Fruit fly (Drosophila melanogaster) whole organism, embryonic: ENCODE measurements around the gene Ufd4.
A peak's percentile ranks its signal among the peaks of the same experiment; 100 is the strongest.

Source experiments
- Abd-B ChIP-seq: fragments of 200-800 bp; sonication (Bioruptor generic); optimal IDR thresholded peaks from 2 replicates; lab custom pipeline; 2018; ENCODE audit warnings: missing biosample characterization, mild to moderate bottlenecking, missing genetic modification characterization, moderate library complexity
- Atf-2 ChIP-seq: fragments of 200-800 bp; sonication (Bioruptor generic); optimal IDR thresholded peaks from 2 replicates; lab custom pipeline; 2016; ENCODE audit warnings: missing biosample characterization, missing genetic modification characterization
- Atf6 ChIP-seq: fragments of 200-800 bp; sonication (Bioruptor generic); IDR thresholded peaks from 2 replicates; pipeline ENCODE4 v1.3.6; 2022; ENCODE audit warnings: missing biosample characterization, missing genetic modification characterization
- Bteb2 ChIP-seq: fragments of 200-800 bp; sonication (Bioruptor generic); optimal IDR thresholded peaks from 2 replicates; lab custom pipeline; 2016; ENCODE audit warnings: missing biosample characterization, missing genetic modification characterization
- CG11085 ChIP-seq: fragments of 200-800 bp; sonication (Bioruptor generic); IDR thresholded peaks from 2 replicates; pipeline ENCODE4 v1.3.6; 2022; ENCODE audit warnings: missing biosample characterization, missing genetic modification characterization
- CG11456 ChIP-seq: fragments of 200-800 bp; sonication (Bioruptor generic); IDR thresholded peaks from 3 replicates; pipeline ENCODE4 v1.3.6; 2022; ENCODE audit warnings: missing biosample characterization, missing genetic modification characterization
- CG11560 ChIP-seq: fragments of 200-800 bp; sonication (Bioruptor generic); IDR thresholded peaks from 3 replicates; pipeline ENCODE4 v1.3.6; 2022; ENCODE audit warnings: missing biosample characterization, missing genetic modification characterization
- CG12299 ChIP-seq: fragments of 200-800 bp; sonication (Bioruptor generic); optimal IDR thresholded peaks from 2 replicates; lab custom pipeline; 2018; ENCODE audit warnings: missing biosample characterization, mild to moderate bottlenecking, missing genetic modification characterization
- CG1529 ChIP-seq: fragments of 200-800 bp; sonication (Bioruptor generic); optimal IDR thresholded peaks from 3 replicates; lab custom pipeline; 2018; ENCODE audit warnings: missing biosample characterization, missing genetic modification characterization
- CG16813 ChIP-seq: fragments of 200-800 bp; sonication (Bioruptor generic); IDR thresholded peaks from 3 replicates; pipeline ENCODE4 v1.3.6; 2022; ENCODE audit warnings: missing biosample characterization, missing genetic modification characterization; ENCODE audit not compliant: partially characterized antibody
- CG16863 ChIP-seq: fragments of 200-800 bp; sonication (Bioruptor generic); optimal IDR thresholded peaks from 3 replicates; lab custom pipeline; 2016; ENCODE audit warnings: missing biosample characterization, missing genetic modification characterization
- CG17912 ChIP-seq: fragments of 200-800 bp; sonication (Bioruptor generic); optimal IDR thresholded peaks from 2 replicates; lab custom pipeline; 2018; ENCODE audit warnings: missing biosample characterization, mild to moderate bottlenecking, missing genetic modification characterization
- CG1792 ChIP-seq: fragments of 200-800 bp; sonication (Bioruptor generic); optimal IDR thresholded peaks from 2 replicates; lab custom pipeline; 2016; ENCODE audit warnings: missing biosample characterization, missing genetic modification characterization
- CG18764 ChIP-seq: fragments of 200-800 bp; sonication (Bioruptor generic); optimal IDR thresholded peaks from 3 replicates; lab custom pipeline; 2016; ENCODE audit warnings: missing biosample characterization, missing genetic modification characterization
- CG2129 ChIP-seq: fragments of 200-800 bp; sonication (Bioruptor generic); IDR thresholded peaks from 2 replicates; pipeline ENCODE4 v1.3.6; 2022; ENCODE audit warnings: missing biosample characterization, missing genetic modification characterization; ENCODE audit not compliant: partially characterized antibody
- CG2875 ChIP-seq: fragments of 200-800 bp; sonication (Bioruptor generic); optimal IDR thresholded peaks from 2 replicates; lab custom pipeline; 2017; ENCODE audit warnings: missing biosample characterization, mild to moderate bottlenecking, missing genetic modification characterization, missing genetic modification reagents
- CG34422 ChIP-seq: fragments of 200-800 bp; sonication (Bioruptor generic); IDR thresholded peaks from 3 replicates; pipeline ENCODE4 v1.3.6; 2022; ENCODE audit warnings: missing biosample characterization, missing genetic modification characterization
- CG6683 ChIP-seq: fragments of 200-800 bp; sonication (Bioruptor generic); optimal IDR thresholded peaks from 2 replicates; lab custom pipeline; 2017; ENCODE audit warnings: missing biosample characterization, mild to moderate bottlenecking, missing genetic modification characterization, missing genetic modification reagents
- CG6765 ChIP-seq: fragments of 200-800 bp; sonication (Bioruptor generic); optimal IDR thresholded peaks from 3 replicates; lab custom pipeline; 2017; ENCODE audit warnings: missing biosample characterization, mild to moderate bottlenecking, missing genetic modification characterization
- CG6791 ChIP-seq: fragments of 200-800 bp; sonication (Bioruptor generic); IDR thresholded peaks from 3 replicates; pipeline ENCODE4 v1.3.6; 2022; ENCODE audit warnings: missing biosample characterization, missing genetic modification characterization; ENCODE audit not compliant: partially characterized antibody
- CG7271 ChIP-seq: fragments of 200-800 bp; sonication (Bioruptor generic); optimal IDR thresholded peaks from 2 replicates; lab custom pipeline; 2018; ENCODE audit warnings: missing biosample characterization, mild to moderate bottlenecking, missing genetic modification characterization, moderate library complexity
- CG7839 ChIP-seq: fragments of 200-800 bp; sonication (Bioruptor generic); optimal IDR thresholded peaks from 3 replicates; lab custom pipeline; 2018; ENCODE audit warnings: missing biosample characterization, mild to moderate bottlenecking, missing genetic modification characterization, moderate library complexity
- CG9932 ChIP-seq: fragments of 200-800 bp; sonication (Bioruptor generic); IDR thresholded peaks from 2 replicates; pipeline ENCODE4 v1.3.6; 2022; ENCODE audit warnings: missing biosample characterization, missing genetic modification characterization
- CoRest ChIP-seq: fragments of 200-800 bp; sonication (Bioruptor generic); optimal IDR thresholded peaks from 3 replicates; lab custom pipeline; 2018; ENCODE audit warnings: missing biosample characterization, mild to moderate bottlenecking, missing genetic modification characterization, moderate library complexity
- H2.0 ChIP-seq: fragments of 200-800 bp; sonication (Bioruptor generic); IDR thresholded peaks from 2 replicates; pipeline ENCODE4 v1.3.6; 2022; ENCODE audit warnings: missing biosample characterization, missing genetic modification characterization
- Hr78 ChIP-seq, 2 experiments: fragments of 200-800 bp in 1 of 2; fragments of >200 bp in 1 of 2; sonication (Bioruptor generic) in 1 of 2; optimal IDR thresholded peaks; 2 replicates each; lab custom pipeline; 2017 to 2019; ENCODE audit warnings: missing biosample characterization in 2 of 2, missing genetic modification characterization in 2 of 2, mild to moderate bottlenecking in 1 of 2, moderate library complexity in 1 of 2
- NC2α ChIP-seq: fragments of 200-800 bp; sonication (Bioruptor generic); optimal IDR thresholded peaks from 2 replicates; lab custom pipeline; 2016; ENCODE audit warnings: missing biosample characterization, missing genetic modification characterization
- Oaz ChIP-seq: fragments of 200-800 bp; sonication (Bioruptor generic); IDR thresholded peaks from 2 replicates; pipeline ENCODE4 v1.3.6; 2022; ENCODE audit warnings: missing biosample characterization, missing genetic modification characterization
- Sin3A ChIP-seq: fragments of >200 bp; optimal IDR thresholded peaks from 2 replicates; lab custom pipeline; 2018
- Usf ChIP-seq: fragments of 200-800 bp; sonication (Bioruptor generic); optimal IDR thresholded peaks from 2 replicates; lab custom pipeline; 2017; ENCODE audit warnings: missing genotype, missing biosample characterization, missing genetic modification characterization
- ap ChIP-seq: fragments of 200-800 bp; sonication (Bioruptor generic); IDR thresholded peaks from 2 replicates; pipeline ENCODE4 v1.3.6; 2022; ENCODE audit warnings: missing biosample characterization, missing genetic modification characterization
- bcd ChIP-seq: fragments of 200-800 bp; sonication (Bioruptor generic); optimal IDR thresholded peaks from 2 replicates; lab custom pipeline; 2017; ENCODE audit warnings: missing biosample characterization, mild to moderate bottlenecking, missing genetic modification characterization
- chinmo ChIP-seq: fragments of 200-800 bp; sonication (Bioruptor generic); IDR thresholded peaks from 4 replicates; pipeline ENCODE4 v1.3.6; 2022; ENCODE audit warnings: missing biosample characterization, missing genetic modification characterization; ENCODE audit not compliant: partially characterized antibody
- dimm ChIP-seq: fragments of 200-800 bp; sonication (Bioruptor generic); IDR thresholded peaks from 2 replicates; pipeline ENCODE4 v1.3.6; 2022; ENCODE audit warnings: missing biosample characterization, missing genetic modification characterization
- en ChIP-seq: fragments of 200-800 bp; sonication (Bioruptor generic); optimal IDR thresholded peaks from 2 replicates; lab custom pipeline; 2016; ENCODE audit warnings: missing biosample characterization, missing genetic modification characterization
- gcm2 ChIP-seq: fragments of 200-800 bp; sonication (Bioruptor generic); optimal IDR thresholded peaks from 2 replicates; lab custom pipeline; 2016; ENCODE audit warnings: missing biosample characterization, missing genetic modification characterization
- gem ChIP-seq: fragments of 200-800 bp; sonication (Bioruptor generic); optimal IDR thresholded peaks from 2 replicates; lab custom pipeline; 2019; ENCODE audit warnings: missing biosample characterization, mild to moderate bottlenecking, missing genetic modification characterization, moderate library complexity
- gfzf ChIP-seq: fragments of 200-800 bp; sonication (Bioruptor generic); optimal IDR thresholded peaks from 2 replicates; lab custom pipeline; 2016; ENCODE audit warnings: missing biosample characterization, mild to moderate bottlenecking, missing genetic modification characterization, moderate library complexity
- grn ChIP-seq: fragments of 200-800 bp; sonication (Bioruptor generic); optimal IDR thresholded peaks from 3 replicates; lab custom pipeline; 2017; ENCODE audit warnings: missing biosample characterization, missing genetic modification characterization
- gro ChIP-seq: fragments of 200-800 bp; sonication (Bioruptor generic); optimal IDR thresholded peaks from 2 replicates; lab custom pipeline; 2016; ENCODE audit warnings: missing biosample characterization, missing genetic modification characterization
- lbe ChIP-seq: fragments of 200-800 bp; sonication (Bioruptor generic); optimal IDR thresholded peaks from 2 replicates; lab custom pipeline; 2016; ENCODE audit warnings: missing biosample characterization, mild to moderate bottlenecking, missing genetic modification characterization
- lilli ChIP-seq: fragments of 200-800 bp; sonication (Bioruptor generic); optimal IDR thresholded peaks from 3 replicates; lab custom pipeline; 2016; ENCODE audit warnings: missing biosample characterization, missing genetic modification characterization
- lmd ChIP-seq: fragments of 200-800 bp; sonication (Bioruptor generic); IDR thresholded peaks from 2 replicates; pipeline ENCODE4 v1.3.6; 2022; ENCODE audit warnings: missing biosample characterization, missing genetic modification characterization
- pb ChIP-seq: fragments of 200-800 bp; sonication (Bioruptor generic); optimal IDR thresholded peaks from 3 replicates; lab custom pipeline; 2016; ENCODE audit warnings: missing biosample characterization, missing genetic modification characterization
- sc ChIP-seq, 3 experiments: fragments of >200 bp in 2 of 3; fragments of 200-800 bp in 1 of 3; sonication (Bioruptor generic) in 1 of 3; optimal IDR thresholded peaks; 2 replicates in 2 of 3; 3 replicates in 1 of 3; lab custom pipeline; 2017; ENCODE audit warnings: mild to moderate bottlenecking in 1 of 3, missing biosample characterization in 1 of 3, missing genetic modification characterization in 1 of 3, missing genetic modification reagents in 1 of 3
- sim ChIP-seq: fragments of 200-800 bp; sonication (Bioruptor generic); IDR thresholded peaks from 2 replicates; pipeline ENCODE4 v1.3.6; 2022; ENCODE audit warnings: missing biosample characterization, missing genetic modification characterization
- sqz ChIP-seq: fragments of 200-800 bp; sonication (Bioruptor generic); optimal IDR thresholded peaks from 3 replicates; lab custom pipeline; 2018; ENCODE audit warnings: missing biosample characterization, mild to moderate bottlenecking, missing genetic modification characterization
- sr ChIP-seq: fragments of 200-800 bp; sonication (Bioruptor generic); IDR thresholded peaks from 3 replicates; pipeline ENCODE4 v1.3.6; 2022; ENCODE audit warnings: missing biosample characterization, missing genetic modification characterization
- tgo ChIP-seq: fragments of 200-800 bp; sonication (Bioruptor generic); IDR thresholded peaks from 3 replicates; pipeline ENCODE4 v1.3.6; 2022; ENCODE audit warnings: missing biosample characterization, missing genetic modification characterization
- tio ChIP-seq: fragments of 200-800 bp; sonication (Bioruptor generic); optimal IDR thresholded peaks from 2 replicates; lab custom pipeline; 2017; ENCODE audit warnings: missing biosample characterization, missing genetic modification characterization, inconsistent platforms
- vfl ChIP-seq: fragments of 200-800 bp; sonication (Bioruptor generic); optimal IDR thresholded peaks from 2 replicates; lab custom pipeline; 2016; ENCODE audit warnings: missing biosample characterization, missing genetic modification characterization
- yki ChIP-seq: fragments of >200 bp; optimal IDR thresholded peaks from 3 replicates; lab custom pipeline; 2018
- z ChIP-seq: fragments of 200-800 bp; sonication (Bioruptor generic); IDR thresholded peaks from 3 replicates; pipeline ENCODE4 v1.3.6; 2022; ENCODE audit warnings: missing biosample characterization, missing genetic modification characterization

Gene Ufd4

dm6 chr2L:10321612-10322011 is 29.4 kb upstream of the Ufd4 start (continued):
- no peak for TF ChIP-seq lilli (GFP tag; lab: Kevin White, UChicago)
- no peak for TF ChIP-seq bcd (GFP tag; lab: Kevin White, UChicago)
- TF ChIP-seq CG9932: no peak
- TF ChIP-seq CG11085: no peak
- TF ChIP-seq chinmo (GFP tag; lab: Robert Waterston, UW): peak; percentile 89; the same call in 2 of the 4 replicates
- TF ChIP-seq CG7271 (tag; lab: Kevin White, UChicago): no peak
- TF ChIP-seq CG16863 (GFP tag; lab: Kevin White, UChicago): no peak
- no peak for TF ChIP-seq gfzf (GFP tag; lab: Kevin White, UChicago)
- TF ChIP-seq ap (GFP tag; lab: Robert Waterston, UW): no peak
- no peak for TF ChIP-seq pb (GFP tag; lab: Kevin White, UChicago)
- peak in 1 of 2 experiments; percentile 97 for TF ChIP-seq Hr78 (GFP tag; optimal IDR thresholded peaks at IDR 0.05; lab: Kevin White, UChicago)
- TF ChIP-seq grn (GFP tag; lab: Kevin White, UChicago): no peak
- no peak for TF ChIP-seq CG1792 (GFP tag; lab: Kevin White, UChicago)
- no peak for TF ChIP-seq CG6765 (GFP tag; lab: Kevin White, UChicago)
- no peak for TF ChIP-seq gcm2 (GFP tag; lab: Kevin White, UChicago)
- no peak for TF ChIP-seq CG6791 (GFP tag; lab: Robert Waterston, UW)
- no peak for TF ChIP-seq CG11560
- TF ChIP-seq Sin3A (lab: Kevin White, UChicago): no peak
- TF ChIP-seq Usf: no peak
- TF ChIP-seq Abd-B: no peak
- no peak for TF ChIP-seq NC2α (GFP tag; lab: Kevin White, UChicago)
- TF ChIP-seq en (GFP tag; lab: Kevin White, UChicago): no peak
- TF ChIP-seq CG1529 (GFP tag; lab: Kevin White, UChicago): no peak
- no peak for TF ChIP-seq yki (lab: Kevin White, UChicago)
- no peak for TF ChIP-seq tio (GFP tag; lab: Kevin White, UChicago)
- TF ChIP-seq Atf6 (GFP tag; lab: Robert Waterston, UW): no peak
- no peak for TF ChIP-seq CoRest (tag; lab: Kevin White, UChicago)
- no peak for TF ChIP-seq CG2129
- TF ChIP-seq sim (GFP tag; lab: Robert Waterston, UW): no peak
- TF ChIP-seq gem (tag; lab: Kevin White, UChicago): no peak
- no peak for TF ChIP-seq z (GFP tag; lab: Robert Waterston, UW)
- no peak for TF ChIP-seq CG6683 (GFP tag; lab: Kevin White, UChicago)
- no peak for TF ChIP-seq vfl (GFP tag; lab: Kevin White, UChicago)
- no peak for TF ChIP-seq CG2875 (GFP tag; lab: Kevin White, UChicago)
- no peak for TF ChIP-seq sc (optimal IDR thresholded peaks at IDR 0.05; lab: Kevin White, UChicago)
- TF ChIP-seq sc (GFP tag; optimal IDR thresholded peaks at IDR 0.05; lab: Kevin White, UChicago): no peak
- TF ChIP-seq CG11456 (GFP tag; lab: Robert Waterston, UW): no peak
- no peak for TF ChIP-seq CG18764 (GFP tag; lab: Kevin White, UChicago)
- no peak for TF ChIP-seq CG34422
- no peak for TF ChIP-seq sqz (GFP tag; lab: Kevin White, UChicago)
- no peak for TF ChIP-seq CG7839 (tag; lab: Kevin White, UChicago)
- no peak for TF ChIP-seq tgo (GFP tag; lab: Robert Waterston, UW)
- no peak for TF ChIP-seq Bteb2 (GFP tag; lab: Kevin White, UChicago)
- TF ChIP-seq H2.0 (GFP tag; lab: Robert Waterston, UW): no peak
- TF ChIP-seq Atf-2: no peak
- TF ChIP-seq CG17912 (GFP tag; lab: Kevin White, UChicago): peak; percentile 23
- peak; percentile 11 for TF ChIP-seq gro
- TF ChIP-seq sr (GFP tag; lab: Robert Waterston, UW): no peak
- TF ChIP-seq lmd (GFP tag; lab: Robert Waterston, UW): no peak
- no peak for TF ChIP-seq lbe
- TF ChIP-seq Oaz (GFP tag; lab: Robert Waterston, UW): no peak
- no peak for TF ChIP-seq CG16813
- no peak for TF ChIP-seq CG12299 (tag; lab: Kevin White, UChicago)
- TF ChIP-seq dimm (GFP tag; lab: Robert Waterston, UW): no peak
